Fruit fly (Drosophila melanogaster): ENCODE measurements around the gene CG17036.

- TF ChIP-seq h (optimal IDR thresholded peaks at IDR 0.05): no peak
- TF ChIP-seq ttk (optimal IDR thresholded peaks at IDR 0.05): no peak
- TF ChIP-seq Myc (optimal IDR thresholded peaks at IDR 0.05): no peak
- no peak for TF ChIP-seq psq (optimal IDR thresholded peaks at IDR 0.05)
- TF ChIP-seq Sin3A (optimal IDR thresholded peaks at IDR 0.05): no peak
These were observed 18.8 kb downstream of the CG17036 start for dm6 chr2L:12681603-12682368.
